Worm (Caenorhabditis elegans): Measurements from ENCODE around the gene T28A11.2.

- TF ChIP-seq aly-1 (tag; optimal IDR thresholded peaks at IDR 0.05) (no peak), ama-1 (optimal IDR thresholded peaks at IDR 0.05) (no peak), scrt-1 (GFP tag; IDR thresholded peaks at IDR 0.05) (no peak), tbx-37 (GFP tag; conservative IDR thresholded peaks at IDR 0.05) (no peak), hmbx-1 (tag; optimal IDR thresholded peaks at IDR 0.05) (no peak), flt-1 (GFP tag; IDR thresholded peaks at IDR 0.05) (no peak)
Measured at ce11 chrV:3301898-3302297, 21.7 kb downstream of the T28A11.2 start, which contains the start of gene srbc-1.

All from whole organism, early embryonic.